Fruit fly (Drosophila melanogaster): ENCODE measurements around the gene CG18599.

dm6 chr3R:18228713-18229222, 38.8 kb upstream of the CG18599 start:
- TF ChIP-seq OdsH (GFP tag; optimal IDR thresholded peaks at IDR 0.05), result no peak
- no peak for TF ChIP-seq fru (GFP tag; optimal IDR thresholded peaks at IDR 0.05)
- no peak for TF ChIP-seq psq (GFP tag; optimal IDR thresholded peaks at IDR 0.05)

Data from whole organism, wandering third instar larva.